Worm (Caenorhabditis elegans): Measurements from ENCODE around the gene pgap-2.

The pgap-2 gene

ce11 chrIII:4688965-4689364, 16.3 kb upstream of the pgap-2 start, which contains the start of gene ppat-1:
Gene ppat-1, plus strand, starts transcription at chrIII:4689280.
- TF ChIP-seq sea-2 (GFP tag; optimal IDR thresholded peaks at IDR 0.05): no peak
- TF ChIP-seq elt-2 (tag; optimal IDR thresholded peaks at IDR 0.05): peak; percentile 41

- TF ChIP-seq nhr-25 (tag; optimal IDR thresholded peaks at IDR 0.05) (peak; percentile 66), elt-3 (tag; optimal IDR thresholded peaks at IDR 0.05) (peak in 1 of 3 experiments; percentile 65), unc-62 (GFP tag; optimal IDR thresholded peaks at IDR 0.05) (no peak), daf-12 (tag; optimal IDR thresholded peaks at IDR 0.05) (no peak), snpc-4 (tag; optimal IDR thresholded peaks at IDR 0.05) (no peak), nhr-23 (tag; optimal IDR thresholded peaks at IDR 0.05) (no peak), mdl-1 (tag; optimal IDR thresholded peaks at IDR 0.05) (peak; percentile 26), nhr-28 (tag; optimal IDR thresholded peaks at IDR 0.05) (no peak), ceh-82 (tag; optimal IDR thresholded peaks at IDR 0.05) (no peak), lin-15B (tag; optimal IDR thresholded peaks at IDR 0.05) (peak; percentile 28), elt-2 (tag; optimal IDR thresholded peaks at IDR 0.05) (peak; percentile 52), ama-1 (optimal IDR thresholded peaks at IDR 0.05) (peak; percentile 42), pha-4 (tag; optimal IDR thresholded peaks at IDR 0.05) (peak; percentile 81), ztf-11 (tag; optimal IDR thresholded peaks at IDR 0.05) (no peak), elt-1 (tag; optimal IDR thresholded peaks at IDR 0.05) (no peak), tbx-2 (tag; optimal IDR thresholded peaks at IDR 0.05) (peak; percentile 57), nfya-1 (tag; optimal IDR thresholded peaks at IDR 0.05; ENCODE audit: insufficient read depth) (peak; percentile 73), nhr-67 (tag; optimal IDR thresholded peaks at IDR 0.05) (no peak), unc-39 (tag; optimal IDR thresholded peaks at IDR 0.05) (no peak), fkh-2 (tag; optimal IDR thresholded peaks at IDR 0.05) (no peak), nhr-237 (tag; optimal IDR thresholded peaks at IDR 0.05) (no peak), egl-5 (tag; optimal IDR thresholded peaks at IDR 0.05) (peak; percentile 29), nhr-12 (tag; optimal IDR thresholded peaks at IDR 0.05) (no peak), fkh-10 (GFP tag; optimal IDR thresholded peaks at IDR 0.05) (no peak), sea-2 (GFP tag; optimal IDR thresholded peaks at IDR 0.05) (no peak), lin-39 (tag; optimal IDR thresholded peaks at IDR 0.05) (peak; percentile 89), R02D3.7 (tag; optimal IDR thresholded peaks at IDR 0.05) (no peak), mml-1 (tag; optimal IDR thresholded peaks at IDR 0.05) (no peak), ztf-4 (tag; optimal IDR thresholded peaks at IDR 0.05) (peak; percentile 40), egl-27 (tag; optimal IDR thresholded peaks at IDR 0.05) (peak; percentile 60), skn-1 (tag; optimal IDR thresholded peaks at IDR 0.05) (peak; percentile 79), lsy-12 (tag; optimal IDR thresholded peaks at IDR 0.05) (peak; percentile 43), aly-2 (tag; optimal IDR thresholded peaks at IDR 0.05) (no peak), nhr-43 (tag; optimal IDR thresholded peaks at IDR 0.05; ENCODE audit: poor library complexity, severe bottlenecking) (peak; percentile 90), nhr-11 (tag; optimal IDR thresholded peaks at IDR 0.05) (no peak), fos-1 (tag; optimal IDR thresholded peaks at IDR 0.05) (no peak), eor-1 (tag; optimal IDR thresholded peaks at IDR 0.05) (no peak), ZK546.5 (tag; optimal IDR thresholded peaks at IDR 0.05) (no peak), ceh-9 (tag; optimal IDR thresholded peaks at IDR 0.05) (no peak), zag-1 (tag; optimal IDR thresholded peaks at IDR 0.05) (no peak), nhr-76 (tag; optimal IDR thresholded peaks at IDR 0.05) (peak; percentile 20), pqm-1 (tag; optimal IDR thresholded peaks at IDR 0.05) (peak; percentile 38), ceh-28 (tag; optimal IDR thresholded peaks at IDR 0.05) (no peak), jun-1 (tag; optimal IDR thresholded peaks at IDR 0.05) (peak; percentile 56), nhr-77 (tag; optimal IDR thresholded peaks at IDR 0.05) (no peak), ceh-16 (tag; optimal IDR thresholded peaks at IDR 0.05) (no peak), hmg-11 (tag; optimal IDR thresholded peaks at IDR 0.05) (no peak)
Observed at ce11 chrIII:4689595-4689994, 15.7 kb upstream of the pgap-2 start.
